Fruit fly (Drosophila melanogaster) whole organism, embryonic: ENCODE data around the gene CG33098.

Experiments used
- Atf6 ChIP-seq: fragments of 200-800 bp; sonication (Bioruptor generic); IDR thresholded peaks from 2 replicates; pipeline ENCODE4 v1.3.6; 2022; ENCODE audit warnings: missing biosample characterization, missing genetic modification characterization
- BtbVII ChIP-seq: fragments of 200-800 bp; sonication (Bioruptor generic); optimal IDR thresholded peaks from 3 replicates; lab custom pipeline; 2017; ENCODE audit warnings: missing biosample characterization, mild to moderate bottlenecking, missing genetic modification characterization
- CG10431 ChIP-seq: fragments of 200-800 bp; sonication (Bioruptor generic); optimal IDR thresholded peaks from 3 replicates; lab custom pipeline; 2018; ENCODE audit warnings: missing biosample characterization, mild to moderate bottlenecking, missing genetic modification characterization
- CG10543 ChIP-seq: fragments of 200-800 bp; sonication (Bioruptor generic); optimal IDR thresholded peaks from 3 replicates; lab custom pipeline; 2017; ENCODE audit warnings: missing biosample characterization, mild to moderate bottlenecking, missing genetic modification characterization, moderate library complexity
- CG11398 ChIP-seq: fragments of 200-800 bp; sonication (Bioruptor generic); optimal IDR thresholded peaks from 2 replicates; lab custom pipeline; 2016; ENCODE audit warnings: missing biosample characterization, missing genetic modification characterization
- CG12219 ChIP-seq: fragments of 200-800 bp; sonication (Bioruptor generic); optimal IDR thresholded peaks from 3 replicates; lab custom pipeline; 2018; ENCODE audit warnings: missing biosample characterization, mild to moderate bottlenecking, missing genetic modification characterization
- CG14441 ChIP-seq: fragments of 200-800 bp; sonication (Bioruptor generic); IDR thresholded peaks from 2 replicates; pipeline ENCODE4 v1.3.6; 2022; ENCODE audit warnings: missing biosample characterization, missing genetic modification characterization
- CG16813 ChIP-seq: fragments of 200-800 bp; sonication (Bioruptor generic); IDR thresholded peaks from 3 replicates; pipeline ENCODE4 v1.3.6; 2022; ENCODE audit warnings: missing biosample characterization, missing genetic modification characterization; ENCODE audit not compliant: partially characterized antibody
- CG18262 ChIP-seq: fragments of 200-800 bp; optimal IDR thresholded peaks from 3 replicates; lab custom pipeline; 2019; ENCODE audit warnings: missing biosample characterization, mild to moderate bottlenecking, missing genetic modification characterization, moderate library complexity
- CG18599 ChIP-seq: fragments of 200-800 bp; sonication (Bioruptor generic); optimal IDR thresholded peaks from 3 replicates; lab custom pipeline; 2017; ENCODE audit warnings: missing biosample characterization, missing genetic modification characterization, mild to moderate bottlenecking, moderate library complexity, missing genetic modification reagents
- CG18619 ChIP-seq: fragments of 200-800 bp; sonication (Bioruptor generic); optimal IDR thresholded peaks from 3 replicates; lab custom pipeline; 2017; ENCODE audit warnings: missing biosample characterization, mild to moderate bottlenecking, missing genetic modification characterization
- CG30020 ChIP-seq: fragments of 200-800 bp; optimal IDR thresholded peaks from 2 replicates; lab custom pipeline; 2019; ENCODE audit warnings: missing biosample characterization, mild to moderate bottlenecking, missing genetic modification characterization, moderate library complexity
- CG32532 ChIP-seq: fragments of 200-800 bp; sonication (Bioruptor generic); IDR thresholded peaks from 2 replicates; pipeline ENCODE4 v1.3.6; 2022; ENCODE audit warnings: missing biosample characterization, missing genetic modification characterization
- CG4424 ChIP-seq: fragments of 200-800 bp; sonication (Bioruptor generic); optimal IDR thresholded peaks from 3 replicates; lab custom pipeline; 2016; ENCODE audit warnings: missing biosample characterization, missing genetic modification characterization
- CG8765 ChIP-seq: fragments of 200-800 bp; sonication (Bioruptor generic); IDR thresholded peaks from 2 replicates; pipeline ENCODE4 v1.3.6; 2022; ENCODE audit warnings: missing biosample characterization, missing genetic modification characterization
- Dbx ChIP-seq: fragments of 200-800 bp; sonication (Bioruptor generic); IDR thresholded peaks from 3 replicates; pipeline ENCODE4 v1.3.6; 2022; ENCODE audit warnings: missing biosample characterization, missing genetic modification characterization
- Dip2 ChIP-seq: fragments of 200-800 bp; sonication (Bioruptor generic); IDR thresholded peaks from 2 replicates; pipeline ENCODE4 v1.3.6; 2022; ENCODE audit warnings: missing biosample characterization, missing genetic modification characterization
- Gsc ChIP-seq: fragments of 200-800 bp; sonication (Bioruptor generic); IDR thresholded peaks from 2 replicates; pipeline ENCODE4 v1.3.6; 2022; ENCODE audit warnings: missing biosample characterization, missing genetic modification characterization
- Hand ChIP-seq: fragments of 200-800 bp; sonication (Bioruptor generic); optimal IDR thresholded peaks from 2 replicates; lab custom pipeline; 2017; ENCODE audit warnings: mild to moderate bottlenecking, missing biosample characterization, missing genetic modification reagents, missing genetic modification characterization
- Hmx ChIP-seq: fragments of 200-800 bp; sonication (Bioruptor generic); optimal IDR thresholded peaks from 2 replicates; lab custom pipeline; 2016; ENCODE audit warnings: missing biosample characterization, missing genetic modification characterization
- Lim3 ChIP-seq: fragments of 200-800 bp; sonication (Bioruptor generic); IDR thresholded peaks from 2 replicates; pipeline ENCODE4 v1.3.6; 2022; ENCODE audit warnings: missing biosample characterization, missing genetic modification characterization
- MBD-R2 ChIP-seq: fragments of 200-800 bp; sonication (Bioruptor generic); IDR thresholded peaks from 2 replicates; pipeline ENCODE4 v1.3.6; 2022; ENCODE audit warnings: missing biosample characterization, missing genetic modification characterization
- Med ChIP-seq: fragments of 200-800 bp; sonication (Bioruptor generic); peaks from one replicate; lab custom pipeline; 2016; ENCODE audit warnings: missing biosample characterization, missing genetic modification characterization, mild to moderate bottlenecking, inconsistent platforms, moderate library complexity
- NC2α ChIP-seq: fragments of 200-800 bp; sonication (Bioruptor generic); optimal IDR thresholded peaks from 2 replicates; lab custom pipeline; 2016; ENCODE audit warnings: missing biosample characterization, missing genetic modification characterization
- Nf-YB ChIP-seq: fragments of 200-800 bp; sonication (Bioruptor generic); optimal IDR thresholded peaks from 3 replicates; lab custom pipeline; 2019; ENCODE audit warnings: missing biosample characterization, mild to moderate bottlenecking, missing genetic modification characterization, moderate library complexity
- Ravus ChIP-seq: fragments of 200-800 bp; sonication (Bioruptor generic); IDR thresholded peaks from 2 replicates; pipeline ENCODE4 v1.3.6; 2022; ENCODE audit warnings: missing biosample characterization, missing genetic modification characterization
- ac ChIP-seq: fragments of 200-800 bp; sonication (Bioruptor generic); optimal IDR thresholded peaks from 3 replicates; lab custom pipeline; 2017; ENCODE audit warnings: missing biosample characterization, mild to moderate bottlenecking, missing genetic modification characterization
- al ChIP-seq: fragments of 200-800 bp; sonication (Bioruptor generic); IDR thresholded peaks from 2 replicates; pipeline ENCODE4 v1.3.6; 2022; ENCODE audit warnings: missing biosample characterization, missing genetic modification characterization
- aop ChIP-seq: fragments of 200-800 bp; sonication (Bioruptor generic); IDR thresholded peaks from 2 replicates; pipeline ENCODE4 v1.3.6; 2022; ENCODE audit warnings: missing biosample characterization, missing genetic modification characterization
- ase ChIP-seq: fragments of 200-800 bp; sonication (Bioruptor generic); IDR thresholded peaks from 3 replicates; pipeline ENCODE4 v1.3.6; 2022; ENCODE audit warnings: missing biosample characterization, missing genetic modification characterization
- bab2 ChIP-seq: fragments of 200-800 bp; sonication (Bioruptor generic); optimal IDR thresholded peaks from 2 replicates; lab custom pipeline; 2016; ENCODE audit warnings: missing biosample characterization, missing genetic modification characterization
- bcd ChIP-seq: fragments of 200-800 bp; sonication (Bioruptor generic); optimal IDR thresholded peaks from 2 replicates; lab custom pipeline; 2017; ENCODE audit warnings: missing biosample characterization, mild to moderate bottlenecking, missing genetic modification characterization
- bowl ChIP-seq: fragments of 200-800 bp; sonication (Bioruptor generic); IDR thresholded peaks from 2 replicates; pipeline ENCODE4 v1.3.6; 2022; ENCODE audit warnings: missing biosample characterization, missing genetic modification characterization
- chn ChIP-seq: fragments of 200-800 bp; sonication (Bioruptor generic); optimal IDR thresholded peaks from 2 replicates; lab custom pipeline; 2016; ENCODE audit warnings: missing biosample characterization, missing genetic modification characterization
- crc ChIP-seq: fragments of 200-800 bp; sonication (Bioruptor generic); optimal IDR thresholded peaks from 2 replicates; lab custom pipeline; 2016; ENCODE audit warnings: missing biosample characterization, missing genetic modification characterization
- danr ChIP-seq: fragments of 200-800 bp; sonication (Bioruptor generic); IDR thresholded peaks from 2 replicates; pipeline ENCODE4 v1.3.6; 2022; ENCODE audit warnings: missing biosample characterization, missing genetic modification characterization
- dmrt11E ChIP-seq: fragments of 200-800 bp; sonication (Bioruptor generic); optimal IDR thresholded peaks from 3 replicates; lab custom pipeline; 2018; ENCODE audit warnings: missing biosample characterization, mild to moderate bottlenecking, missing genetic modification characterization, moderate library complexity
- esg ChIP-seq: fragments of 200-800 bp; sonication (Bioruptor generic); conservative IDR thresholded peaks from 2 replicates; pipeline ENCODE4 v1.3.6; 2022; ENCODE audit warnings: missing biosample characterization, missing genetic modification characterization
- gce ChIP-seq: fragments of 200-800 bp; sonication (Bioruptor generic); IDR thresholded peaks from 3 replicates; pipeline ENCODE4 v1.3.6; 2022; ENCODE audit warnings: missing biosample characterization, missing genetic modification characterization
- gsb-n ChIP-seq: fragments of 200-800 bp; sonication (Bioruptor generic); optimal IDR thresholded peaks from 3 replicates; lab custom pipeline; 2018; ENCODE audit warnings: missing biosample characterization, mild to moderate bottlenecking, missing genetic modification characterization
- ham ChIP-seq: fragments of 200-800 bp; sonication (Bioruptor generic); IDR thresholded peaks from 2 replicates; pipeline ENCODE4 v1.3.6; 2022; ENCODE audit warnings: missing biosample characterization, missing genetic modification characterization
- hkb ChIP-seq, 2 experiments: fragments of 200-800 bp in 1 of 2; fragments of >200 bp in 1 of 2; sonication (Bioruptor generic) in 1 of 2; IDR thresholded peaks in 1 of 2; optimal IDR thresholded peaks in 1 of 2; 2 replicates each; pipeline versions ENCODE4 v1.3.6 to Lab custom; 2017 to 2022; ENCODE audit warnings: missing biosample characterization in 1 of 2, missing genetic modification characterization in 1 of 2
- kah ChIP-seq: fragments of 200-800 bp; sonication (Bioruptor generic); optimal IDR thresholded peaks from 2 replicates; lab custom pipeline; 2018; ENCODE audit warnings: missing biosample characterization, mild to moderate bottlenecking, missing genetic modification characterization
- klu ChIP-seq: fragments of 200-800 bp; sonication (Bioruptor generic); IDR thresholded peaks from 2 replicates; pipeline ENCODE4 v1.3.6; 2022; ENCODE audit warnings: missing biosample characterization, missing genetic modification characterization
- mam ChIP-seq: fragments of 200-800 bp; sonication (Bioruptor generic); optimal IDR thresholded peaks from 3 replicates; lab custom pipeline; 2016; ENCODE audit warnings: missing biosample characterization, missing genetic modification characterization
- prd ChIP-seq, 3 experiments: fragments of >200 bp in 2 of 3; fragments of 200-800 bp in 1 of 3; sonication (Bioruptor generic) in 1 of 3; optimal IDR thresholded peaks in 2 of 3; IDR thresholded peaks in 1 of 3; 2 replicates in 2 of 3; 3 replicates in 1 of 3; pipeline versions ENCODE4 v1.3.6 to Lab custom; 2017 to 2022; ENCODE audit warnings: missing biosample characterization in 1 of 3, missing genetic modification characterization in 1 of 3
- schlank ChIP-seq: fragments of 200-800 bp; sonication (Bioruptor generic); optimal IDR thresholded peaks from 2 replicates; lab custom pipeline; 2018; ENCODE audit warnings: missing biosample characterization, mild to moderate bottlenecking, missing genetic modification characterization
- tin ChIP-seq: fragments of 200-800 bp; sonication (Bioruptor generic); optimal IDR thresholded peaks from 3 replicates; lab custom pipeline; 2016; ENCODE audit warnings: missing biosample characterization, missing genetic modification characterization
- tna ChIP-seq: fragments of 200-800 bp; sonication (Bioruptor generic); IDR thresholded peaks from 2 replicates; pipeline ENCODE4 v1.3.6; 2022; ENCODE audit warnings: missing biosample characterization, missing genetic modification characterization; ENCODE audit not compliant: partially characterized antibody
- vvl ChIP-seq: fragments of 200-800 bp; sonication (Bioruptor generic); IDR thresholded peaks from 2 replicates; pipeline ENCODE4 v1.3.6; 2022; ENCODE audit warnings: missing biosample characterization, missing genetic modification characterization

The CG33098 gene

dm6 chr3R:12369135-12369792, 17.7 kb upstream of the CG33098 start, which contains the start of gene GstD1 (continued):
- no peak for TF ChIP-seq gsb-n (tag; lab: Kevin White, UChicago)
- TF ChIP-seq CG8765, result peak; percentile 87; the same call in 1 of the 2 replicates
- TF ChIP-seq mam (GFP tag; lab: Kevin White, UChicago), result peak; percentile 34
- no peak for TF ChIP-seq CG12219
- TF ChIP-seq hkb (optimal IDR thresholded peaks at IDR 0.05; lab: Kevin White, UChicago), result no peak
- no peak for TF ChIP-seq hkb (GFP tag; IDR thresholded peaks at IDR 0.05; lab: Robert Waterston, UW)
- peak; percentile 84 for TF ChIP-seq Med (GFP tag; lab: Kevin White, UChicago)
- TF ChIP-seq kah (GFP tag; lab: Kevin White, UChicago), result no peak
- peak; percentile 44; the same call in 1 of the 2 replicates for TF ChIP-seq vvl (GFP tag; lab: Robert Waterston, UW)
- no peak for TF ChIP-seq CG30020 (tag; lab: Kevin White, UChicago)
- TF ChIP-seq CG16813 (GFP tag; lab: Robert Waterston, UW), result no peak
- TF ChIP-seq CG10431 (GFP tag; lab: Kevin White, UChicago), result no peak
- TF ChIP-seq al (GFP tag; lab: Robert Waterston, UW), result no peak
- no peak for TF ChIP-seq danr
- TF ChIP-seq prd (optimal IDR thresholded peaks at IDR 0.05; lab: Kevin White, UChicago), result no peak
- peak; percentile 35; the same call in 1 of the 3 replicates for TF ChIP-seq prd (GFP tag; IDR thresholded peaks at IDR 0.05; lab: Robert Waterston, UW)
- no peak for TF ChIP-seq Hmx (GFP tag; lab: Kevin White, UChicago)
- no peak for TF ChIP-seq klu (GFP tag; lab: Robert Waterston, UW)
- TF ChIP-seq MBD-R2, result no peak
- no peak for TF ChIP-seq Gsc (GFP tag; lab: Robert Waterston, UW)
- no peak for TF ChIP-seq tna (GFP tag; lab: Robert Waterston, UW)
- no peak for TF ChIP-seq dmrt11E
- TF ChIP-seq CG32532 (GFP tag; lab: Robert Waterston, UW), result peak; percentile 40; the same call in 1 of the 2 replicates
- no peak for TF ChIP-seq gce (GFP tag; lab: Robert Waterston, UW)
- TF ChIP-seq ase (GFP tag; lab: Robert Waterston, UW), result no peak
- TF ChIP-seq Nf-YB (GFP tag; lab: Kevin White, UChicago), result no peak
- no peak for TF ChIP-seq CG11398 (GFP tag; lab: Kevin White, UChicago)
- no peak for TF ChIP-seq aop (GFP tag; lab: Robert Waterston, UW)
- TF ChIP-seq esg (GFP tag; lab: Robert Waterston, UW), result peak; percentile 16; the same call in 1 of the 2 replicates
- TF ChIP-seq tin (GFP tag; lab: Kevin White, UChicago), result peak; percentile 20
- peak; percentile 49 for TF ChIP-seq BtbVII
- TF ChIP-seq ac, result no peak
- peak; percentile 50 for TF ChIP-seq NC2α
- TF ChIP-seq ham, result no peak
- peak; percentile 21 for TF ChIP-seq CG18262 (tag; lab: Kevin White, UChicago)
- no peak for TF ChIP-seq Hand (GFP tag; lab: Kevin White, UChicago)
- TF ChIP-seq Dip2, result no peak
- no peak for TF ChIP-seq Ravus (GFP tag; lab: Robert Waterston, UW)
- TF ChIP-seq CG14441, result no peak; the same call in 1 of the 2 replicates
- TF ChIP-seq CG18619 (GFP tag; lab: Kevin White, UChicago), result peak; percentile 44
- TF ChIP-seq bcd (GFP tag; lab: Kevin White, UChicago), result peak; percentile 51
- peak; percentile 56 for TF ChIP-seq CG18599 (GFP tag; lab: Kevin White, UChicago)
- peak; percentile 43; the same call in 1 of the 2 replicates for TF ChIP-seq Atf6 (GFP tag; lab: Robert Waterston, UW)
- TF ChIP-seq schlank, result peak; percentile 15
- TF ChIP-seq CG4424 (GFP tag; lab: Kevin White, UChicago), result peak; percentile 8
- no peak for TF ChIP-seq Lim3 (GFP tag; lab: Robert Waterston, UW)
- TF ChIP-seq bowl, result no peak
- peak; percentile 69; the same call in 2 of the 3 replicates for TF ChIP-seq Dbx
- peak; percentile 51 for TF ChIP-seq bab2 (GFP tag; lab: Kevin White, UChicago)
- no peak for TF ChIP-seq crc (GFP tag; lab: Kevin White, UChicago)
- peak; percentile 30 for TF ChIP-seq chn (GFP tag; lab: Kevin White, UChicago)
- peak; percentile 89 for TF ChIP-seq CG10543 (GFP tag; lab: Kevin White, UChicago)
